Worm (Caenorhabditis elegans) whole organism, L1 larva: ENCODE data around the gene srlf-29.

Source experiments
- ces-1 ChIP-seq: fragments of 150-350 bp; optimal IDR thresholded peaks from 2 replicates; lab custom pipeline; 2014; ENCODE audit warnings: missing biosample characterization, missing genetic modification reagents, missing genetic modification characterization
- fkh-10 ChIP-seq: sonication (generic microtip); optimal IDR thresholded peaks from 2 replicates; lab custom pipeline; 2017; ENCODE audit warnings: missing biosample characterization, missing genetic modification reagents, missing genetic modification characterization
- lsy-2 ChIP-seq, 2 experiments: fragments of 150-350 bp; optimal IDR thresholded peaks; 2 replicates each; lab custom pipeline; 2014; ENCODE audit warnings: missing biosample characterization in 2 of 2, missing genetic modification characterization in 2 of 2
- mef-2 ChIP-seq: fragments of 150-350 bp; optimal IDR thresholded peaks from 2 replicates; lab custom pipeline; 2014; ENCODE audit warnings: missing biosample characterization, missing genetic modification characterization
- skn-1 ChIP-seq: fragments of 150-350 bp; optimal IDR thresholded peaks from 2 replicates; lab custom pipeline; 2014; ENCODE audit warnings: missing biosample characterization, missing genetic modification characterization
- snpc-4 ChIP-seq: fragments of 150-350 bp; optimal IDR thresholded peaks from 2 replicates; lab custom pipeline; 2014; ENCODE audit warnings: missing biosample characterization, missing genetic modification characterization
- tbx-2 ChIP-seq: sonication (generic microtip); optimal IDR thresholded peaks from 2 replicates; lab custom pipeline; 2016; ENCODE audit warnings: missing genetic modification characterization, missing compliant biosample characterization

ce11 chrII:1621180-1621579 is 44.9 kb upstream of the srlf-29 start, which contains the start of gene fbxa-158:
- no peak for TF ChIP-seq tbx-2 (tag; lab: Kevin White, UChicago)
- no peak for TF ChIP-seq mef-2 (tag; lab: Kevin White, UChicago)
- TF ChIP-seq lsy-2 (tag; optimal IDR thresholded peaks at IDR 0.05; lab: Kevin White, UChicago): no peak
- no peak for TF ChIP-seq fkh-10 (GFP tag; lab: Kevin White, UChicago)
- no peak for TF ChIP-seq snpc-4 (tag; lab: Kevin White, UChicago)
- no peak for TF ChIP-seq skn-1 (tag; lab: Kevin White, UChicago)
- TF ChIP-seq ces-1: no peak
